Worm (Caenorhabditis elegans): ENCODE results near the gene VZK822L.2.

DNA sequence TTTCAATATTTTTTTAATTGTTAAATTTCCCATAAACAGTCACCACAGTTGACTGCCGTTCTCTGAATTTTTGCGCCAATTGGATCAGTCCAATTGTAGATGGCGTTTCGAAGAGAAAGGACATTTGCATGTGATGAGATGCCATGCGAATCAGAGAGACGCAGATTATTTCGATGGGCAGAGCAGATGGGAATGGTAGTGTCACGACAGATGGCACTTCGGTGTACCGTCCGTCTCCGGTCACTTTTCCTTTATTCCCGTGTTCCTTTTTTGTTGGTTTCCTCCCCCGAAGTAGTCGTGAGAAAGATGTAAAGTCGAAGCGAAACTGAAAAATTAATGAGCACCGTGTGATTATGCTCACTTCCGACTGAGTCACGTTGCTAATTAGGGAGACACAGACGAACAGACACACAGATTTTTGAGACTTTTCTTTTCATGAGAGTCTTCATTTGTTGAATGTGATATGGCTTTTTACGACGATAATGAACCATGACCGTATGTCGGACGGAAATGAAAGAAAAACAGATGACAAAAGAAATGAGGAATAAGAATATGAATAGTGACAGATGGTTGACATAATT lies 44.1 kb upstream of the VZK822L.2 start:
- no peak for TF ChIP-seq fos-1 (tag; optimal IDR thresholded peaks at IDR 0.05)
- TF ChIP-seq ztf-11 (tag; optimal IDR thresholded peaks at IDR 0.05), result peak in 1 of 2 experiments; percentile 45
